Worm (Caenorhabditis elegans): ENCODE results near the gene F14F8.9.

- TF ChIP-seq lin-13 (GFP tag; optimal IDR thresholded peaks at IDR 0.05), result no peak
- no peak for TF ChIP-seq pag-3 (tag; optimal IDR thresholded peaks at IDR 0.05; ENCODE audit: borderline replicate concordance, insufficient read depth)
- TF ChIP-seq fos-1 (tag; optimal IDR thresholded peaks at IDR 0.05), result no peak
- TF ChIP-seq unc-62 (GFP tag; optimal IDR thresholded peaks at IDR 0.05), result no peak
- TF ChIP-seq ztf-11 (tag; optimal IDR thresholded peaks at IDR 0.05), result no peak
Observed at ce11 chrV:16693732-16694131, 25.4 kb upstream of the F14F8.9 start, which contains the start of gene srw-42.
